Worm (Caenorhabditis elegans) whole organism, L4 larva: ENCODE measurements around the gene Y55F3BR.1.

ENCODE experiments used
- D1046.2 ChIP-seq: fragments of 200-800 bp; sonication (Bioruptor generic); IDR thresholded peaks from 2 replicates; pipeline ENCODE4 v1.3.6; 2022; ENCODE audit warnings: missing genetic modification characterization, missing compliant biosample characterization
- F26F4.8 ChIP-seq: fragments of 200-800 bp; sonication (Bioruptor generic); conservative IDR thresholded peaks from 2 replicates; pipeline ENCODE4 v1.3.6; 2022; ENCODE audit warnings: missing genetic modification characterization, missing compliant biosample characterization
- R02D3.7 ChIP-seq: fragments of 150-350 bp; sonication (generic microtip); optimal IDR thresholded peaks from 3 replicates; lab custom pipeline; 2014; ENCODE audit warnings: missing biosample characterization, missing genetic modification characterization
- T20F7.1 ChIP-seq: fragments of 200-800 bp; sonication (Bioruptor generic); optimal IDR thresholded peaks from 2 replicates; lab custom pipeline; 2018; ENCODE audit warnings: mild to moderate bottlenecking, missing genetic modification characterization, missing compliant biosample characterization
- Y48G9A.11 ChIP-seq: fragments of 200-800 bp; sonication (Bioruptor generic); IDR thresholded peaks from 2 replicates; pipeline ENCODE4 v1.3.6; 2022; ENCODE audit warnings: missing genetic modification reagents, missing genetic modification characterization, missing compliant biosample characterization
- Y75B8A.6 ChIP-seq: fragments of 200-800 bp; sonication (Bioruptor generic); IDR thresholded peaks from 2 replicates; pipeline ENCODE4 v1.3.6; 2022; ENCODE audit warnings: missing genetic modification reagents, missing genetic modification characterization, missing compliant biosample characterization
- ZK337.2 ChIP-seq: fragments of 200-800 bp; sonication (Bioruptor generic); IDR thresholded peaks from 2 replicates; pipeline ENCODE4 v1.3.6; 2022; ENCODE audit warnings: missing genetic modification reagents, missing genetic modification characterization, missing compliant biosample characterization
- aha-1 ChIP-seq: fragments of 150-350 bp; peaks from one replicate; lab custom pipeline; 2014; ENCODE audit warnings: missing biosample characterization, missing genetic modification characterization
- ceh-44 ChIP-seq: fragments of 200-800 bp; sonication (Bioruptor generic); IDR thresholded peaks from 2 replicates; pipeline ENCODE4 v1.3.6; 2022; ENCODE audit warnings: missing genetic modification reagents, missing genetic modification characterization, missing compliant biosample characterization
- ceh-62 ChIP-seq: sonication (generic microtip); optimal IDR thresholded peaks from 2 replicates; lab custom pipeline; 2017; ENCODE audit warnings: missing biosample characterization, missing genetic modification characterization
- cey-2 ChIP-seq: sonication (generic microtip); optimal IDR thresholded peaks from 3 replicates; lab custom pipeline; 2017; ENCODE audit warnings: missing genetic modification characterization, mild to moderate bottlenecking, missing compliant biosample characterization, antibody characterized with exemption, borderline replicate concordance; ENCODE audit not compliant: insufficient read depth
- ctbp-1 ChIP-seq: fragments of 200-800 bp; sonication (Bioruptor generic); IDR thresholded peaks from 2 replicates; pipeline ENCODE4 v1.3.6; 2022; ENCODE audit warnings: missing genetic modification reagents, missing genetic modification characterization, missing compliant biosample characterization
- daf-12 ChIP-seq: fragments of 150-350 bp; optimal IDR thresholded peaks from 2 replicates; lab custom pipeline; 2014; ENCODE audit warnings: missing biosample characterization, missing genetic modification reagents, missing genetic modification characterization
- daf-8 ChIP-seq: fragments of 200-800 bp; sonication (Bioruptor generic); IDR thresholded peaks from 2 replicates; pipeline ENCODE4 v1.3.6; 2022; ENCODE audit warnings: missing genetic modification characterization, missing compliant biosample characterization
- dpl-1 ChIP-seq: fragments of 150-350 bp; optimal IDR thresholded peaks from 2 replicates; lab custom pipeline; 2014; ENCODE audit warnings: missing biosample characterization, missing genetic modification reagents, missing genetic modification characterization
- duxl-1 ChIP-seq: sonication (generic microtip); optimal IDR thresholded peaks from 2 replicates; lab custom pipeline; 2016; ENCODE audit warnings: mild to moderate bottlenecking, missing genetic modification characterization, moderate library complexity, missing compliant biosample characterization; ENCODE audit not compliant: poor library complexity
- dve-1 ChIP-seq: sonication (generic microtip); optimal IDR thresholded peaks from 2 replicates; lab custom pipeline; 2017; ENCODE audit warnings: antibody characterized with exemption, mild to moderate bottlenecking, missing genetic modification characterization, missing compliant biosample characterization; ENCODE audit not compliant: insufficient read depth
- hlh-11 ChIP-seq: fragments of 200-800 bp; sonication (Bioruptor generic); optimal IDR thresholded peaks from 2 replicates; lab custom pipeline; 2018; ENCODE audit warnings: mild to moderate bottlenecking, missing genetic modification characterization, missing compliant biosample characterization
- lin-13 ChIP-seq: fragments of 150-350 bp; optimal IDR thresholded peaks from 2 replicates; lab custom pipeline; 2014; ENCODE audit warnings: missing biosample characterization, missing genetic modification reagents, missing genetic modification characterization
- lin-29 ChIP-seq: fragments of 200-800 bp; sonication (Bioruptor generic); IDR thresholded peaks from 2 replicates; pipeline ENCODE4 v1.3.6; 2022; ENCODE audit warnings: missing genetic modification reagents, missing genetic modification characterization, missing compliant biosample characterization
- lin-38 ChIP-seq: fragments of 200-800 bp; sonication (Bioruptor generic); IDR thresholded peaks from 2 replicates; pipeline ENCODE4 v1.3.6; 2022; ENCODE audit warnings: missing genetic modification reagents, missing genetic modification characterization, missing compliant biosample characterization
- lin-39 ChIP-seq: fragments of 150-350 bp; optimal IDR thresholded peaks from 2 replicates; lab custom pipeline; 2014; ENCODE audit warnings: missing biosample characterization, missing genetic modification reagents, missing genetic modification characterization
- lsy-2 ChIP-seq, 2 experiments: fragments of 150-350 bp in 1 of 2; sonication (generic microtip) in 1 of 2; optimal IDR thresholded peaks; 2 replicates each; lab custom pipeline; 2014 to 2017; ENCODE audit warnings: missing biosample characterization in 2 of 2, missing genetic modification characterization in 2 of 2
- madf-5 ChIP-seq, 2 experiments: fragments of 200-800 bp; sonication (Bioruptor generic); IDR thresholded peaks; 2 replicates each; pipeline ENCODE4 v1.3.6; 2022; ENCODE audit warnings: missing compliant biosample characterization in 2 of 2, missing genetic modification characterization in 2 of 2
- mxl-2 ChIP-seq: fragments of 200-800 bp; sonication (Bioruptor generic); conservative IDR thresholded peaks from 2 replicates; pipeline ENCODE4 v1.3.6; 2022; ENCODE audit warnings: missing genetic modification reagents, missing genetic modification characterization, missing compliant biosample characterization
- nhr-102 ChIP-seq: sonication (generic microtip); optimal IDR thresholded peaks from 2 replicates; lab custom pipeline; 2016; ENCODE audit warnings: mild to moderate bottlenecking, missing genetic modification characterization, moderate library complexity, missing compliant biosample characterization
- nhr-11 ChIP-seq: fragments of 150-350 bp; optimal IDR thresholded peaks from 2 replicates; lab custom pipeline; 2014; ENCODE audit warnings: missing biosample characterization, missing genetic modification characterization
- nhr-28 ChIP-seq: fragments of 150-350 bp; optimal IDR thresholded peaks from 2 replicates; lab custom pipeline; 2014; ENCODE audit warnings: missing biosample characterization, missing genetic modification characterization
- nhr-42 ChIP-seq: fragments of 200-800 bp; sonication (Bioruptor generic); IDR thresholded peaks from 2 replicates; pipeline ENCODE4 v1.3.6; 2022; ENCODE audit warnings: missing genetic modification characterization, missing compliant biosample characterization
- nhr-48 ChIP-seq: sonication (generic microtip); optimal IDR thresholded peaks from 2 replicates; lab custom pipeline; 2016; ENCODE audit warnings: mild to moderate bottlenecking, missing genetic modification characterization, missing compliant biosample characterization
- nhr-76 ChIP-seq: fragments of 150-350 bp; optimal IDR thresholded peaks from 2 replicates; lab custom pipeline; 2014; ENCODE audit warnings: missing biosample characterization, missing genetic modification characterization
- saeg-2 ChIP-seq: fragments of 200-800 bp; sonication (Bioruptor generic); IDR thresholded peaks from 2 replicates; pipeline ENCODE4 v1.3.6; 2022; ENCODE audit warnings: missing genetic modification reagents, missing genetic modification characterization, missing compliant biosample characterization
- set-16 ChIP-seq: fragments of 200-800 bp; sonication (Bioruptor generic); IDR thresholded peaks from 2 replicates; pipeline ENCODE4 v1.3.6; 2022; ENCODE audit warnings: missing genetic modification reagents, missing genetic modification characterization, missing compliant biosample characterization
- snpc-1.2 ChIP-seq: fragments of 200-800 bp; sonication (Bioruptor generic); IDR thresholded peaks from 2 replicates; pipeline ENCODE4 v1.3.6; 2022; ENCODE audit warnings: missing genetic modification reagents, missing genetic modification characterization, missing compliant biosample characterization
- spr-3 ChIP-seq: fragments of 200-800 bp; sonication (Bioruptor generic); optimal IDR thresholded peaks from 2 replicates; lab custom pipeline; 2018; ENCODE audit warnings: mild to moderate bottlenecking, missing genetic modification characterization, missing compliant biosample characterization
- unc-130 ChIP-seq: sonication (generic microtip); optimal IDR thresholded peaks from 2 replicates; lab custom pipeline; 2016; ENCODE audit warnings: missing genetic modification reagents, missing genetic modification characterization, missing compliant biosample characterization
- unc-39 ChIP-seq: sonication (generic microtip); optimal IDR thresholded peaks from 2 replicates; lab custom pipeline; 2017; ENCODE audit warnings: missing biosample characterization, missing genetic modification characterization
- unc-62 ChIP-seq, 3 experiments: fragments of 150-350 bp in 1 of 3; sonication (generic microtip); optimal IDR thresholded peaks in 2 of 3; peaks in 1 of 3; 1 replicate in 1 of 3; 2 replicates in 2 of 3; lab custom pipeline; 2014 to 2017; ENCODE audit warnings: missing biosample characterization in 3 of 3, missing genetic modification characterization in 3 of 3, missing genetic modification reagents in 3 of 3, missing genotype in 1 of 3
- zag-1 ChIP-seq: fragments of 150-350 bp; optimal IDR thresholded peaks from 2 replicates; lab custom pipeline; 2014; ENCODE audit warnings: missing biosample characterization, missing genetic modification characterization
- zfp-3 ChIP-seq: fragments of 200-800 bp; sonication (Bioruptor generic); conservative IDR thresholded peaks from 2 replicates; pipeline ENCODE4 v1.3.6; 2022; ENCODE audit warnings: missing genetic modification reagents, missing genetic modification characterization, missing compliant biosample characterization
- zip-11 ChIP-seq: fragments of 200-800 bp; sonication (Bioruptor generic); IDR thresholded peaks from 2 replicates; pipeline ENCODE4 v1.3.6; 2022; ENCODE audit warnings: missing genetic modification characterization, missing compliant biosample characterization
- ztf-11 ChIP-seq: fragments of 150-350 bp; optimal IDR thresholded peaks from 2 replicates; lab custom pipeline; 2014; ENCODE audit warnings: missing biosample characterization, missing genetic modification characterization
- ztf-7 ChIP-seq: fragments of 150-350 bp; optimal IDR thresholded peaks from 2 replicates; lab custom pipeline; 2014; ENCODE audit warnings: missing biosample characterization, missing genetic modification characterization

The Y55F3BR.1 gene

ce11 chrIV:829691-830090 is 44.9 kb upstream of the Y55F3BR.1 start:
- TF ChIP-seq mxl-2, result no peak
- no peak for TF ChIP-seq nhr-28 (tag; lab: Kevin White, UChicago)
- no peak for TF ChIP-seq zag-1 (tag; lab: Kevin White, UChicago)
- no peak for TF ChIP-seq Y48G9A.11 (GFP tag; lab: Robert Waterston, UW)
- TF ChIP-seq T20F7.1, result no peak
- no peak for TF ChIP-seq dpl-1 (GFP tag; lab: Kevin White, UChicago)
- TF ChIP-seq nhr-76 (tag; lab: Kevin White, UChicago), result no peak
- TF ChIP-seq lin-38 (GFP tag; lab: Robert Waterston, UW), result no peak
- TF ChIP-seq duxl-1 (tag; lab: Kevin White, UChicago), result no peak
- no peak for TF ChIP-seq unc-130
- no peak for TF ChIP-seq snpc-1.2
- TF ChIP-seq, all 104 proteins: peak for 0

- TF ChIP-seq F26F4.8 (GFP tag; lab: Robert Waterston, UW) (no peak), aha-1 (tag; lab: Kevin White, UChicago) (peak; percentile 93), Y48G9A.11 (GFP tag; lab: Robert Waterston, UW) (no peak), ZK337.2 (no peak), lin-13 (GFP tag; lab: Kevin White, UChicago) (no peak), R02D3.7 (no peak)
Measured at ce11 chrIV:830262-830960, 44.2 kb upstream of the Y55F3BR.1 start.

ce11 chrIV:831796-832486 is 42.6 kb upstream of the Y55F3BR.1 start, which contains the start of the genes madf-1 and Y55F3BR.10:
madf-1 (minus strand) TSS chrIV:831896.
Y55F3BR.10 (plus strand) TSS chrIV:832436.
- TF ChIP-seq ztf-7 (no peak), hlh-11 (tag; lab: Kevin White, UChicago) (no peak), Y75B8A.6 (GFP tag; lab: Robert Waterston, UW) (no peak), zag-1 (tag; lab: Kevin White, UChicago) (no peak), spr-3 (GFP tag; lab: Kevin White, UChicago) (no peak), lin-38 (GFP tag; lab: Robert Waterston, UW) (no peak), unc-62 (GFP tag; optimal IDR thresholded peaks at IDR 0.05 in 1 of 2; lab: Kevin White, UChicago) (no peak), unc-62 (tag; optimal IDR thresholded peaks at IDR 0.05; lab: Kevin White, UChicago) (no peak), lin-39 (no peak), ctbp-1 (GFP tag; lab: Robert Waterston, UW) (no peak), madf-5 (GFP tag; IDR thresholded peaks at IDR 0.05; lab: Robert Waterston, UW) (no peak), nhr-42 (GFP tag; lab: Robert Waterston, UW) (no peak), nhr-48 (tag; lab: Kevin White, UChicago) (no peak), aha-1 (tag; lab: Kevin White, UChicago) (no peak), daf-12 (tag; lab: Kevin White, UChicago) (no peak), nhr-102 (tag; lab: Kevin White, UChicago) (no peak)

ce11 chrIV:833517-833916 is 41.1 kb upstream of the Y55F3BR.1 start:
- TF ChIP-seq daf-12 (tag; lab: Kevin White, UChicago) (no peak), daf-8 (no peak), ceh-44 (GFP tag; lab: Robert Waterston, UW) (no peak), lin-39 (no peak), cey-2 (tag; lab: Kevin White, UChicago) (no peak), zfp-3 (GFP tag; lab: Robert Waterston, UW) (no peak), lin-29 (GFP tag; lab: Robert Waterston, UW) (no peak), saeg-2 (GFP tag; lab: Robert Waterston, UW) (no peak), ztf-11 (tag; lab: Kevin White, UChicago) (no peak), unc-39 (tag; lab: Kevin White, UChicago) (no peak), D1046.2 (no peak), nhr-42 (GFP tag; lab: Robert Waterston, UW) (no peak), ZK337.2 (no peak), lsy-2 (tag; optimal IDR thresholded peaks at IDR 0.05; lab: Kevin White, UChicago) (peak in 1 of 2 experiments; percentile 34), aha-1 (tag; lab: Kevin White, UChicago) (peak; percentile 76), zip-11 (GFP tag; lab: Robert Waterston, UW) (no peak), dve-1 (tag; lab: Kevin White, UChicago) (no peak), nhr-11 (tag; lab: Kevin White, UChicago) (no peak), set-16 (no peak), ceh-62 (tag; lab: Kevin White, UChicago) (no peak), Y75B8A.6 (GFP tag; lab: Robert Waterston, UW) (no peak)
